Worm (Caenorhabditis elegans): ENCODE results near the gene F46C3.2.

- TF ChIP-seq efl-1 (optimal IDR thresholded peaks at IDR 0.05): no peak
- peak in 1 of 2 experiments; percentile 93 for TF ChIP-seq efl-1 (GFP tag; optimal IDR thresholded peaks at IDR 0.05 in 1 of 2)
- no peak for TF ChIP-seq blmp-1 (tag; optimal IDR thresholded peaks at IDR 0.05)
- TF ChIP-seq snpc-4 (tag; optimal IDR thresholded peaks at IDR 0.05): no peak
- no peak for TF ChIP-seq aha-1 (tag; optimal IDR thresholded peaks at IDR 0.05)
- no peak for TF ChIP-seq fkh-10 (GFP tag; optimal IDR thresholded peaks at IDR 0.05)
- TF ChIP-seq ztf-4 (tag; optimal IDR thresholded peaks at IDR 0.05): no peak
Observed at ce11 chrX:11407682-11408335, 10.8 kb downstream of the F46C3.2 start, which contains the start of gene F08B12.4.

Data from whole organism, L1 larva.